Fruit fly (Drosophila melanogaster) whole organism, adult: ENCODE results near the gene CG1635.

Source experiments
- CG11617 ChIP-seq: fragments of 200-800 bp; sonication (Bioruptor generic); optimal IDR thresholded peaks from 2 replicates; lab custom pipeline; 2017; ENCODE audit warnings: mild to moderate bottlenecking, missing biosample characterization, missing genetic modification reagents, missing genetic modification characterization
- CG12768 ChIP-seq: fragments of 200-800 bp; sonication (Bioruptor generic); optimal IDR thresholded peaks from 2 replicates; lab custom pipeline; 2017; ENCODE audit warnings: missing biosample characterization, missing genetic modification characterization, mild to moderate bottlenecking, moderate library complexity, missing genetic modification reagents
- CG14711 ChIP-seq: fragments of 200-800 bp; sonication (Bioruptor generic); optimal IDR thresholded peaks from 2 replicates; lab custom pipeline; 2018; ENCODE audit warnings: missing biosample characterization, mild to moderate bottlenecking, missing genetic modification characterization, moderate library complexity
- CG1620 ChIP-seq: fragments of 200-800 bp; sonication (Bioruptor generic); optimal IDR thresholded peaks from 2 replicates; lab custom pipeline; 2016; ENCODE audit warnings: missing biosample characterization, missing genetic modification characterization
- CG33017 ChIP-seq: fragments of 200-800 bp; sonication (Bioruptor generic); optimal IDR thresholded peaks from 2 replicates; lab custom pipeline; 2018; ENCODE audit warnings: missing biosample characterization, mild to moderate bottlenecking, missing genetic modification characterization, moderate library complexity
- CG5204 ChIP-seq: fragments of 200-800 bp; sonication (Bioruptor generic); optimal IDR thresholded peaks from 2 replicates; lab custom pipeline; 2016; ENCODE audit warnings: missing biosample characterization, missing genetic modification characterization
- CG7045 ChIP-seq: fragments of 200-800 bp; sonication (Bioruptor generic); optimal IDR thresholded peaks from 2 replicates; lab custom pipeline; 2017; ENCODE audit warnings: missing biosample characterization, mild to moderate bottlenecking, missing genetic modification characterization
- CG7101 ChIP-seq: fragments of 200-800 bp; sonication (Bioruptor generic); optimal IDR thresholded peaks from 2 replicates; lab custom pipeline; 2018; ENCODE audit warnings: missing biosample characterization, mild to moderate bottlenecking, missing genetic modification characterization, moderate library complexity
- Clk ChIP-seq: fragments of 200-800 bp; sonication (Bioruptor generic); optimal IDR thresholded peaks from 2 replicates; lab custom pipeline; 2017; ENCODE audit warnings: missing biosample characterization, missing genetic modification characterization
- Crg-1 ChIP-seq: fragments of 200-800 bp; sonication (Bioruptor generic); optimal IDR thresholded peaks from 2 replicates; lab custom pipeline; 2016; ENCODE audit warnings: missing biosample characterization, missing genetic modification characterization
- Hr96 ChIP-seq: fragments of 200-800 bp; sonication (Bioruptor generic); optimal IDR thresholded peaks from 2 replicates; lab custom pipeline; 2016; ENCODE audit warnings: missing biosample characterization, missing genetic modification characterization
- Mnt ChIP-seq: fragments of 200-800 bp; sonication (Bioruptor generic); optimal IDR thresholded peaks from 2 replicates; lab custom pipeline; 2016; ENCODE audit warnings: missing biosample characterization, mild to moderate bottlenecking, missing genetic modification characterization
- bab1 ChIP-seq: fragments of 200-800 bp; sonication (Bioruptor generic); optimal IDR thresholded peaks from 3 replicates; lab custom pipeline; 2019; ENCODE audit warnings: missing biosample characterization, mild to moderate bottlenecking, missing genetic modification characterization, moderate library complexity
- cic ChIP-seq: fragments of 200-800 bp; sonication (Bioruptor generic); optimal IDR thresholded peaks from 2 replicates; lab custom pipeline; 2017; ENCODE audit warnings: missing biosample characterization, mild to moderate bottlenecking, missing genetic modification characterization, moderate library complexity
- cnc ChIP-seq, 2 experiments: fragments of >200 bp; optimal IDR thresholded peaks; 2 replicates each; lab custom pipeline; 2017
- kay ChIP-seq: fragments of 200-800 bp; sonication (Bioruptor generic); peaks from one replicate; lab custom pipeline; 2016; ENCODE audit warnings: missing biosample characterization, missing genetic modification characterization, borderline replicate concordance
- ovo ChIP-seq: fragments of 200-800 bp; sonication (Bioruptor generic); optimal IDR thresholded peaks from 2 replicates; lab custom pipeline; 2016; ENCODE audit warnings: missing biosample characterization, missing genetic modification characterization
- pad ChIP-seq: fragments of 200-800 bp; sonication (Bioruptor generic); optimal IDR thresholded peaks from 3 replicates; lab custom pipeline; 2017; ENCODE audit warnings: missing biosample characterization, missing genetic modification characterization, mild to moderate bottlenecking, moderate library complexity, missing genetic modification reagents
- tj ChIP-seq: fragments of 200-800 bp; sonication (Bioruptor generic); optimal IDR thresholded peaks from 3 replicates; lab custom pipeline; 2017; ENCODE audit warnings: missing biosample characterization, mild to moderate bottlenecking, missing genetic modification characterization, moderate library complexity
- toe ChIP-seq: fragments of 200-800 bp; sonication (Bioruptor generic); optimal IDR thresholded peaks from 2 replicates; lab custom pipeline; 2016; ENCODE audit warnings: missing biosample characterization, missing genetic modification characterization

Gene CG1635

dm6 chr3R:31617801-31618200, 29.3 kb downstream of the CG1635 start, which contains the start of gene pasha:
TSS of gene pasha (plus strand) at chr3R:31617977.
- TF ChIP-seq CG14711 (tag; lab: Kevin White, UChicago) (no peak), CG7101 (no peak), bab1 (GFP tag; lab: Kevin White, UChicago) (peak; percentile 34)

dm6 chr3R:31621814-31622213, 33.3 kb downstream of the CG1635 start, which contains the start of gene kek6:
TSS of gene kek6 (plus strand) at chr3R:31622136.
- TF ChIP-seq CG14711 (tag; lab: Kevin White, UChicago) (no peak), Mnt (no peak), CG11617 (GFP tag; lab: Kevin White, UChicago) (no peak), toe (GFP tag; lab: Kevin White, UChicago) (no peak), ovo (GFP tag; lab: Kevin White, UChicago) (no peak), pad (GFP tag; lab: Kevin White, UChicago) (no peak), Clk (GFP tag; lab: Kevin White, UChicago) (no peak), tj (GFP tag; lab: Kevin White, UChicago) (no peak), CG5204 (GFP tag; lab: Kevin White, UChicago) (no peak), kay (GFP tag; lab: Kevin White, UChicago) (no peak), cnc (optimal IDR thresholded peaks at IDR 0.05; lab: Kevin White, UChicago) (no peak), Crg-1 (GFP tag; lab: Kevin White, UChicago) (no peak), CG1620 (no peak), bab1 (GFP tag; lab: Kevin White, UChicago) (no peak)

dm6 chr3R:31622648-31623047, 34.2 kb downstream of the CG1635 start:
- TF ChIP-seq CG14711 (tag; lab: Kevin White, UChicago) (no peak), pad (GFP tag; lab: Kevin White, UChicago) (no peak), Mnt (no peak), Clk (GFP tag; lab: Kevin White, UChicago) (no peak), toe (GFP tag; lab: Kevin White, UChicago) (no peak), cnc (optimal IDR thresholded peaks at IDR 0.05; lab: Kevin White, UChicago) (no peak), kay (GFP tag; lab: Kevin White, UChicago) (no peak), bab1 (GFP tag; lab: Kevin White, UChicago) (no peak), Crg-1 (GFP tag; lab: Kevin White, UChicago) (no peak), ovo (GFP tag; lab: Kevin White, UChicago) (no peak)

- TF ChIP-seq tj (GFP tag; lab: Kevin White, UChicago) (no peak), CG14711 (tag; lab: Kevin White, UChicago) (no peak), CG11617 (GFP tag; lab: Kevin White, UChicago) (no peak), kay (GFP tag; lab: Kevin White, UChicago) (no peak), CG33017 (no peak), bab1 (GFP tag; lab: Kevin White, UChicago) (no peak), CG7101 (no peak), Crg-1 (GFP tag; lab: Kevin White, UChicago) (no peak), cic (GFP tag; lab: Kevin White, UChicago) (no peak), CG12768 (GFP tag; lab: Kevin White, UChicago) (no peak), CG7045 (no peak), CG5204 (GFP tag; lab: Kevin White, UChicago) (no peak), CG1620 (no peak), Mnt (no peak), cnc (optimal IDR thresholded peaks at IDR 0.05; lab: Kevin White, UChicago) (no peak), Hr96 (GFP tag; lab: Kevin White, UChicago) (no peak), ovo (GFP tag; lab: Kevin White, UChicago) (no peak), Clk (GFP tag; lab: Kevin White, UChicago) (no peak)
These were observed 37.8 kb downstream of the CG1635 start for dm6 chr3R:31626237-31626636.

dm6 chr3R:31627186-31627585, 38.7 kb downstream of the CG1635 start:
- TF ChIP-seq Clk (GFP tag; lab: Kevin White, UChicago) (no peak), bab1 (GFP tag; lab: Kevin White, UChicago) (no peak), kay (GFP tag; lab: Kevin White, UChicago) (no peak), CG7045 (no peak), CG14711 (tag; lab: Kevin White, UChicago) (no peak), Crg-1 (GFP tag; lab: Kevin White, UChicago) (no peak), cic (GFP tag; lab: Kevin White, UChicago) (no peak), Mnt (no peak), CG33017 (no peak), toe (GFP tag; lab: Kevin White, UChicago) (no peak), CG5204 (GFP tag; lab: Kevin White, UChicago) (no peak), Hr96 (GFP tag; lab: Kevin White, UChicago) (no peak), tj (GFP tag; lab: Kevin White, UChicago) (no peak), CG1620 (no peak)

dm6 chr3R:31630376-31630775, 41.9 kb downstream of the CG1635 start:
- TF ChIP-seq CG11617 (GFP tag; lab: Kevin White, UChicago), result no peak
- TF ChIP-seq Crg-1 (GFP tag; lab: Kevin White, UChicago), result no peak
- no peak for TF ChIP-seq CG7045
- no peak for TF ChIP-seq toe (GFP tag; lab: Kevin White, UChicago)
- no peak for TF ChIP-seq kay (GFP tag; lab: Kevin White, UChicago)
- TF ChIP-seq CG1620, result no peak
- no peak for TF ChIP-seq ovo (GFP tag; lab: Kevin White, UChicago)

- TF ChIP-seq CG7101, result no peak
These were observed 43.8 kb downstream of the CG1635 start for dm6 chr3R:31632316-31632715.
